Fruit fly (Drosophila melanogaster): ENCODE results near the gene CG6638.

Gene CG6638

dm6 chr3L:8584086-8584485, 8.2 kb upstream of the CG6638 start (continued):
- TF ChIP-seq seq (GFP tag; IDR thresholded peaks at IDR 0.05) (peak; percentile 67), CG10543 (GFP tag; optimal IDR thresholded peaks at IDR 0.05) (peak; percentile 15), CG6689 (GFP tag; IDR thresholded peaks at IDR 0.05) (no peak), crc (GFP tag; optimal IDR thresholded peaks at IDR 0.05) (no peak), CG4617 (GFP tag; optimal IDR thresholded peaks at IDR 0.05; ENCODE audit: borderline replicate concordance) (no peak), BEAF-32 (GFP tag; optimal IDR thresholded peaks at IDR 0.05) (no peak), MTF-1 (GFP tag; optimal IDR thresholded peaks at IDR 0.05; ENCODE audit: borderline replicate concordance) (peak; percentile 41), Dref (GFP tag; IDR thresholded peaks at IDR 0.05) (no peak), luna (GFP tag; optimal IDR thresholded peaks at IDR 0.05) (peak; percentile 8), zen (tag; optimal IDR thresholded peaks at IDR 0.05) (no peak), sr (GFP tag; IDR thresholded peaks at IDR 0.05) (no peak), Tbp (GFP tag; optimal IDR thresholded peaks at IDR 0.05) (no peak), Optix (GFP tag; IDR thresholded peaks at IDR 0.05) (no peak), ind (GFP tag; optimal IDR thresholded peaks at IDR 0.05) (no peak), tin (GFP tag; optimal IDR thresholded peaks at IDR 0.05) (no peak), Mrtf (GFP tag; IDR thresholded peaks at IDR 0.05) (no peak), inv (GFP tag; IDR thresholded peaks at IDR 0.05; ENCODE audit: partially characterized antibody) (no peak), CG32532 (GFP tag; IDR thresholded peaks at IDR 0.05) (no peak), MESR4 (GFP tag; optimal IDR thresholded peaks at IDR 0.05) (no peak), bcd (GFP tag; optimal IDR thresholded peaks at IDR 0.05) (peak; percentile 20), gro (GFP tag; optimal IDR thresholded peaks at IDR 0.05) (no peak), knrl (GFP tag; IDR thresholded peaks at IDR 0.05; ENCODE audit: partially characterized antibody) (no peak), ATbp (GFP tag; optimal IDR thresholded peaks at IDR 0.05) (peak; percentile 73), twi (tag; optimal IDR thresholded peaks at IDR 0.05) (no peak), sug (tag; optimal IDR thresholded peaks at IDR 0.05) (no peak), al (GFP tag; IDR thresholded peaks at IDR 0.05) (no peak), B-H2 (GFP tag; optimal IDR thresholded peaks at IDR 0.05) (no peak), C15 (GFP tag; IDR thresholded peaks at IDR 0.05) (no peak), fd102C (GFP tag; optimal IDR thresholded peaks at IDR 0.05) (no peak), Fer1 (GFP tag; optimal IDR thresholded peaks at IDR 0.05) (peak; percentile 61), Lim3 (GFP tag; IDR thresholded peaks at IDR 0.05) (no peak), trem (tag; optimal IDR thresholded peaks at IDR 0.05) (no peak), CG1024 (GFP tag; IDR thresholded peaks at IDR 0.05) (no peak), CG9932 (GFP tag; IDR thresholded peaks at IDR 0.05) (no peak), CG12942 (GFP tag; optimal IDR thresholded peaks at IDR 0.05) (no peak), NfI (GFP tag; optimal IDR thresholded peaks at IDR 0.05) (no peak), br (optimal IDR thresholded peaks at IDR 0.05) (no peak), CG13123 (GFP tag; optimal IDR thresholded peaks at IDR 0.05) (no peak), Vsx1 (GFP tag; optimal IDR thresholded peaks at IDR 0.05) (no peak), CG7963 (GFP tag; IDR thresholded peaks at IDR 0.05; ENCODE audit: partially characterized antibody) (no peak), CG17328 (GFP tag; IDR thresholded peaks at IDR 0.05) (no peak), ftz-f1 (GFP tag; optimal IDR thresholded peaks at IDR 0.05) (no peak), lilli (GFP tag; optimal IDR thresholded peaks at IDR 0.05) (no peak), CG11456 (GFP tag; IDR thresholded peaks at IDR 0.05) (0 out of 3 replicates have a peak, but pooled peaks have one; percentile 41), btn (GFP tag; optimal IDR thresholded peaks at IDR 0.05) (no peak), tio (GFP tag; optimal IDR thresholded peaks at IDR 0.05) (peak; percentile 45), nom (GFP tag; optimal IDR thresholded peaks at IDR 0.05) (no peak), CG7987 (GFP tag; optimal IDR thresholded peaks at IDR 0.05) (peak; percentile 72), bab2 (GFP tag; optimal IDR thresholded peaks at IDR 0.05) (peak; percentile 28), Dbx (GFP tag; IDR thresholded peaks at IDR 0.05) (peak; percentile 52; the same call in 1 of the 3 replicates), CG10366 (GFP tag; IDR thresholded peaks at IDR 0.05) (no peak), CG10321 (GFP tag; IDR thresholded peaks at IDR 0.05) (no peak)
